Worm (Caenorhabditis elegans): Measurements from ENCODE around the gene F25H9.6.

- TF ChIP-seq swsn-7 (tag; optimal IDR thresholded peaks at IDR 0.05), result no peak
- TF ChIP-seq egl-27 (tag; optimal IDR thresholded peaks at IDR 0.05), result no peak
- TF ChIP-seq hlh-17 (GFP tag; optimal IDR thresholded peaks at IDR 0.05; ENCODE audit: borderline replicate concordance), result no peak
- no peak for TF ChIP-seq nhr-77 (tag; optimal IDR thresholded peaks at IDR 0.05)
- TF ChIP-seq ceh-90 (tag; optimal IDR thresholded peaks at IDR 0.05), result no peak
- no peak for TF ChIP-seq ama-1 (optimal IDR thresholded peaks at IDR 0.05)
- TF ChIP-seq ceh-8 (GFP tag; optimal IDR thresholded peaks at IDR 0.05), result no peak
- no peak for TF ChIP-seq tbx-2 (tag; optimal IDR thresholded peaks at IDR 0.05)
- no peak for TF ChIP-seq lsy-2 (tag; optimal IDR thresholded peaks at IDR 0.05)
These were observed 47.0 kb upstream of the F25H9.6 start, which contains the start of gene semi-1 for ce11 chrV:13515115-13515514.
